Worm (Caenorhabditis elegans) whole organism, L4/young adult: ENCODE measurements around the gene memi-2.

ENCODE experiments used
- W03F9.2 ChIP-seq: fragments of 150-350 bp; optimal IDR thresholded peaks from 2 replicates; lab custom pipeline; 2014; ENCODE audit warnings: missing biosample characterization, missing genetic modification characterization
- him-1 ChIP-seq: sonication (generic microtip); optimal IDR thresholded peaks from 2 replicates; lab custom pipeline; 2016; ENCODE audit warnings: missing genotype, missing genetic modification reagents, missing genetic modification characterization, missing compliant biosample characterization

DNA sequence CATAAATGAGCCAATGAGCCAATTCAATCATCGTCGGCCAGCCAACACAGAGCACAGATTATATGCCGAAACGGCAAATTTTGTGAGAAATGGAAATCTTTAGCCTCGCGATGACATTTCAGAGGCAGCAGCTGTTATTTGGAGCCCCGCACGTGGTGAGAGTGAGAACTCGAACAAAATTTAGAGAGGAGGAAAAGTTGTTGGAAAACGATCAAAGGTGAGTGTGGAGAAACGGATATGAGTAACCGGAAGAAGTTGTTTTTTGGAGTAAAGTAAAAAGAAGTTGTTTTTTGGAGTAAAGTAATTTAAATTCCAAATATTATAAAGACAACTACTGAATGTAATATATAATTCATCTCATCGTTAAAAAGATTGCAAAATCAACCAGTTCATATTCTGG is 1.6 kb downstream of the memi-2 start, which contains the start of gene Y62E10A.13:
- no peak for TF ChIP-seq him-1 (tag; lab: Kevin White, UChicago)
- no peak for TF ChIP-seq W03F9.2 (tag; lab: Kevin White, UChicago)
